Worm (Caenorhabditis elegans) whole organism, L4 larva: ENCODE data around the gene T27E7.3.

ENCODE experiments used
- T20F7.1 ChIP-seq: fragments of 200-800 bp; sonication (Bioruptor generic); optimal IDR thresholded peaks from 2 replicates; lab custom pipeline; 2018; ENCODE audit warnings: mild to moderate bottlenecking, missing genetic modification characterization, missing compliant biosample characterization
- T26A8.4 ChIP-seq: fragments of 200-800 bp; sonication (Bioruptor generic); IDR thresholded peaks from 2 replicates; pipeline ENCODE4 v1.3.6; 2022; ENCODE audit warnings: missing genetic modification characterization, missing compliant biosample characterization
- Y5F2A.4 ChIP-seq: fragments of 200-800 bp; sonication (Bioruptor generic); optimal IDR thresholded peaks from 2 replicates; lab custom pipeline; 2018; ENCODE audit warnings: mild to moderate bottlenecking, missing genetic modification characterization, missing compliant biosample characterization
- ZK337.2 ChIP-seq: fragments of 200-800 bp; sonication (Bioruptor generic); IDR thresholded peaks from 2 replicates; pipeline ENCODE4 v1.3.6; 2022; ENCODE audit warnings: missing genetic modification reagents, missing genetic modification characterization, missing compliant biosample characterization
- aha-1 ChIP-seq: fragments of 150-350 bp; peaks from one replicate; lab custom pipeline; 2014; ENCODE audit warnings: missing biosample characterization, missing genetic modification characterization
- ceh-28 ChIP-seq: fragments of 150-350 bp; optimal IDR thresholded peaks from 2 replicates; lab custom pipeline; 2014; ENCODE audit warnings: missing biosample characterization, missing genetic modification reagents, missing genetic modification characterization
- ceh-32 ChIP-seq: sonication (generic microtip); optimal IDR thresholded peaks from 2 replicates; lab custom pipeline; 2016; ENCODE audit warnings: mild to moderate bottlenecking, missing genetic modification characterization, missing compliant biosample characterization; ENCODE audit not compliant: poor library complexity
- ceh-82 ChIP-seq: sonication (generic microtip); optimal IDR thresholded peaks from 2 replicates; lab custom pipeline; 2017; ENCODE audit warnings: missing biosample characterization, missing genetic modification characterization
- cey-2 ChIP-seq: sonication (generic microtip); optimal IDR thresholded peaks from 3 replicates; lab custom pipeline; 2017; ENCODE audit warnings: missing genetic modification characterization, mild to moderate bottlenecking, missing compliant biosample characterization, antibody characterized with exemption, borderline replicate concordance; ENCODE audit not compliant: insufficient read depth
- ctbp-1 ChIP-seq: fragments of 200-800 bp; sonication (Bioruptor generic); IDR thresholded peaks from 2 replicates; pipeline ENCODE4 v1.3.6; 2022; ENCODE audit warnings: missing genetic modification reagents, missing genetic modification characterization, missing compliant biosample characterization
- daf-12 ChIP-seq: fragments of 150-350 bp; optimal IDR thresholded peaks from 2 replicates; lab custom pipeline; 2014; ENCODE audit warnings: missing biosample characterization, missing genetic modification reagents, missing genetic modification characterization
- daf-16 ChIP-seq, 3 experiments: sonication (generic microtip); optimal IDR thresholded peaks; 2 replicates each; lab custom pipeline; 2016 to 2017; ENCODE audit warnings: missing genetic modification characterization in 3 of 3, missing genetic modification reagents in 3 of 3, mild to moderate bottlenecking in 2 of 3, missing compliant biosample characterization in 2 of 3, missing biosample characterization in 1 of 3, moderate library complexity in 1 of 3
- daf-8 ChIP-seq: fragments of 200-800 bp; sonication (Bioruptor generic); IDR thresholded peaks from 2 replicates; pipeline ENCODE4 v1.3.6; 2022; ENCODE audit warnings: missing genetic modification characterization, missing compliant biosample characterization
- dmd-6 ChIP-seq: fragments of 200-800 bp; sonication (Bioruptor generic); IDR thresholded peaks from 2 replicates; pipeline ENCODE4 v1.3.6; 2022; ENCODE audit warnings: missing genetic modification reagents, missing genetic modification characterization, missing compliant biosample characterization
- dmd-8 ChIP-seq: fragments of 200-800 bp; sonication (Bioruptor generic); IDR thresholded peaks from 2 replicates; pipeline ENCODE4 v1.3.6; 2022; ENCODE audit warnings: missing genetic modification characterization, missing compliant biosample characterization
- dpl-1 ChIP-seq: fragments of 150-350 bp; optimal IDR thresholded peaks from 2 replicates; lab custom pipeline; 2014; ENCODE audit warnings: missing biosample characterization, missing genetic modification reagents, missing genetic modification characterization
- duxl-1 ChIP-seq: sonication (generic microtip); optimal IDR thresholded peaks from 2 replicates; lab custom pipeline; 2016; ENCODE audit warnings: mild to moderate bottlenecking, missing genetic modification characterization, moderate library complexity, missing compliant biosample characterization; ENCODE audit not compliant: poor library complexity
- egl-27 ChIP-seq: sonication (generic microtip); optimal IDR thresholded peaks from 3 replicates; lab custom pipeline; 2017; ENCODE audit warnings: missing biosample characterization, missing genetic modification reagents, missing genetic modification characterization
- egl-43 ChIP-seq: fragments of 200-800 bp; sonication (Bioruptor generic); IDR thresholded peaks from 2 replicates; pipeline ENCODE4 v1.3.6; 2022; ENCODE audit warnings: missing genetic modification reagents, missing genetic modification characterization, missing compliant biosample characterization
- fkh-10 ChIP-seq: fragments of 150-350 bp; optimal IDR thresholded peaks from 2 replicates; lab custom pipeline; 2014; ENCODE audit warnings: missing biosample characterization, missing genetic modification reagents, missing genetic modification characterization
- hlh-11 ChIP-seq: fragments of 200-800 bp; sonication (Bioruptor generic); optimal IDR thresholded peaks from 2 replicates; lab custom pipeline; 2018; ENCODE audit warnings: mild to moderate bottlenecking, missing genetic modification characterization, missing compliant biosample characterization
- lim-7 ChIP-seq: fragments of 200-800 bp; sonication (Bioruptor generic); IDR thresholded peaks from 2 replicates; pipeline ENCODE4 v1.3.6; 2022; ENCODE audit warnings: missing genetic modification characterization, missing compliant biosample characterization
- lin-15B ChIP-seq: fragments of 150-350 bp; sonication (generic microtip); optimal IDR thresholded peaks from 3 replicates; lab custom pipeline; 2014; ENCODE audit warnings: missing biosample characterization, missing genetic modification characterization
- lin-29 ChIP-seq: fragments of 200-800 bp; sonication (Bioruptor generic); IDR thresholded peaks from 2 replicates; pipeline ENCODE4 v1.3.6; 2022; ENCODE audit warnings: missing genetic modification reagents, missing genetic modification characterization, missing compliant biosample characterization
- lin-38 ChIP-seq: fragments of 200-800 bp; sonication (Bioruptor generic); IDR thresholded peaks from 2 replicates; pipeline ENCODE4 v1.3.6; 2022; ENCODE audit warnings: missing genetic modification reagents, missing genetic modification characterization, missing compliant biosample characterization
- mes-2 ChIP-seq: sonication (generic microtip); optimal IDR thresholded peaks from 2 replicates; lab custom pipeline; 2016; ENCODE audit warnings: missing genotype, mild to moderate bottlenecking, missing genetic modification characterization, missing compliant biosample characterization; ENCODE audit not compliant: poor library complexity, severe bottlenecking
- mxl-3 ChIP-seq: fragments of 200-800 bp; sonication (Bioruptor generic); optimal IDR thresholded peaks from 2 replicates; lab custom pipeline; 2018; ENCODE audit warnings: mild to moderate bottlenecking, missing genetic modification characterization, missing compliant biosample characterization
- nhr-10 ChIP-seq: fragments of 150-350 bp; optimal IDR thresholded peaks from 2 replicates; lab custom pipeline; 2014; ENCODE audit warnings: missing biosample characterization, missing genetic modification characterization
- nhr-237 ChIP-seq: sonication (generic microtip); optimal IDR thresholded peaks from 2 replicates; lab custom pipeline; 2017; ENCODE audit warnings: missing biosample characterization, missing genetic modification characterization
- nhr-76 ChIP-seq: fragments of 150-350 bp; optimal IDR thresholded peaks from 2 replicates; lab custom pipeline; 2014; ENCODE audit warnings: missing biosample characterization, missing genetic modification characterization
- saeg-2 ChIP-seq: fragments of 200-800 bp; sonication (Bioruptor generic); IDR thresholded peaks from 2 replicates; pipeline ENCODE4 v1.3.6; 2022; ENCODE audit warnings: missing genetic modification reagents, missing genetic modification characterization, missing compliant biosample characterization
- skn-1 ChIP-seq: fragments of 150-350 bp; optimal IDR thresholded peaks from 2 replicates; lab custom pipeline; 2014; ENCODE audit warnings: missing biosample characterization, missing genetic modification characterization
- spr-1 ChIP-seq: sonication (generic microtip); optimal IDR thresholded peaks from 2 replicates; lab custom pipeline; 2016; ENCODE audit warnings: mild to moderate bottlenecking, missing genetic modification characterization, missing compliant biosample characterization
- tra-1 ChIP-seq: fragments of 200-800 bp; sonication (Bioruptor generic); IDR thresholded peaks from 2 replicates; pipeline ENCODE4 v1.3.6; 2022; ENCODE audit warnings: missing genetic modification reagents, missing genetic modification characterization, missing compliant biosample characterization
- zag-1 ChIP-seq: fragments of 150-350 bp; optimal IDR thresholded peaks from 2 replicates; lab custom pipeline; 2014; ENCODE audit warnings: missing biosample characterization, missing genetic modification characterization
- zfp-2 ChIP-seq: sonication (generic microtip); optimal IDR thresholded peaks from 2 replicates; lab custom pipeline; 2016; ENCODE audit warnings: mild to moderate bottlenecking, missing genetic modification characterization, missing compliant biosample characterization
- zip-2 ChIP-seq: fragments of 150-350 bp; optimal IDR thresholded peaks from 2 replicates; lab custom pipeline; 2014; ENCODE audit warnings: missing biosample characterization, missing genetic modification characterization
- ztf-11 ChIP-seq: fragments of 150-350 bp; optimal IDR thresholded peaks from 2 replicates; lab custom pipeline; 2014; ENCODE audit warnings: missing biosample characterization, missing genetic modification characterization

The T27E7.3 gene

ce11 chrIV:14562649-14563268 is 33.9 kb downstream of the T27E7.3 start (continued):
- TF ChIP-seq zip-2 (no peak), hlh-11 (tag; lab: Kevin White, UChicago) (no peak), zfp-2 (tag; lab: Kevin White, UChicago) (no peak), lin-15B (no peak), nhr-10 (no peak), ctbp-1 (no peak), ceh-82 (tag; lab: Kevin White, UChicago) (no peak), mes-2 (no peak), ceh-32 (no peak), lin-29 (GFP tag; lab: Robert Waterston, UW) (no peak), daf-16 (GFP tag; optimal IDR thresholded peaks at IDR 0.05; lab: Kevin White, UChicago) (no peak), daf-16 (tag; optimal IDR thresholded peaks at IDR 0.05; lab: Kevin White, UChicago) (peak; percentile 40), spr-1 (no peak), T26A8.4 (no peak), nhr-237 (no peak), dpl-1 (GFP tag; lab: Kevin White, UChicago) (no peak)

DNA sequence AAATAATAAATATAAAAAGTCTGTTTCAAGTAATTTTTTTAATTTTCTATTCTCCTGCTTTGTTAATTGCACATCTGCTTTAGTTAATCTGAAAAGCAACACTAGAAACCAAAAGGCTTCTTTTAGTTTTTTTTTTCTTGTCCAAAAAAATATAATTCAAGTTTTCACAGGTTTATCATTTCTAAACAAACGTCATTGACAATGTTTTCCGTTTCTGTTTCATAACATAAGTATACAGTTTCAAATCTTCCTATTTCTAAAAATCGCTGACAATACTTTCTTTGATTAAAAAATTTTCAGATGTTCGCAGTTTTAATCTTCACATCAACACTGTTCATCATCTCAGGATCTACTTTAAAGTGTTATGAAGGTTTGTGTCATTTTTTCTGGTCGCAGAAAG is 36.2 kb downstream of the T27E7.3 start, which contains the start of gene Y57G11B.2:
TSS of gene Y57G11B.2 (plus strand) at position 301 of the 400 bp plus-strand sequence.
- no peak for TF ChIP-seq Y5F2A.4 (GFP tag; lab: Kevin White, UChicago)
- no peak for TF ChIP-seq lin-38
- no peak for TF ChIP-seq nhr-10
- no peak for TF ChIP-seq egl-27 (tag; lab: Kevin White, UChicago)
- no peak for TF ChIP-seq saeg-2 (GFP tag; lab: Robert Waterston, UW)
- TF ChIP-seq, all 104 proteins: peak for 0

- TF ChIP-seq aha-1 (peak; percentile 94), lin-38 (no peak)
These were observed 42.8 kb downstream of the T27E7.3 start for ce11 chrIV:14571626-14572025.

ce11 chrIV:14572607-14573006 is 43.8 kb downstream of the T27E7.3 start, which contains the start of gene glb-34:
Gene glb-34, minus strand, starts transcription at chrIV:14572707.
- no peak for TF ChIP-seq fkh-10 (GFP tag; lab: Kevin White, UChicago)
- no peak for TF ChIP-seq duxl-1 (tag; lab: Kevin White, UChicago)
- TF ChIP-seq T26A8.4: no peak
- TF ChIP-seq cey-2 (tag; lab: Kevin White, UChicago): no peak
- TF ChIP-seq tra-1 (GFP tag; lab: Robert Waterston, UW): no peak
- no peak for TF ChIP-seq dmd-8
- no peak for TF ChIP-seq daf-12 (tag; lab: Kevin White, UChicago)
- TF ChIP-seq daf-8 (GFP tag; lab: Robert Waterston, UW): no peak
- TF ChIP-seq zag-1 (tag; lab: Kevin White, UChicago): no peak
- TF ChIP-seq T20F7.1 (GFP tag; lab: Kevin White, UChicago): no peak

- no peak for TF ChIP-seq ztf-11
- TF ChIP-seq ZK337.2: no peak
- TF ChIP-seq ceh-28 (tag; lab: Kevin White, UChicago): no peak
- no peak for TF ChIP-seq mxl-3 (GFP tag; lab: Kevin White, UChicago)
- TF ChIP-seq fkh-10 (GFP tag; lab: Kevin White, UChicago): no peak
- TF ChIP-seq spr-1: no peak
- no peak for TF ChIP-seq skn-1
- no peak for TF ChIP-seq dmd-8
- TF ChIP-seq lim-7: no peak
- no peak for TF ChIP-seq dmd-6 (GFP tag; lab: Robert Waterston, UW)
- no peak for TF ChIP-seq nhr-76 (tag; lab: Kevin White, UChicago)
- no peak for TF ChIP-seq egl-43 (GFP tag; lab: Robert Waterston, UW)
These were observed 44.2 kb downstream of the T27E7.3 start for ce11 chrIV:14573068-14573467.
